Worm (Caenorhabditis elegans): ENCODE data around the gene crn-4.
A peak's percentile ranks its signal among the peaks of the same experiment; 100 is the strongest.

- TF ChIP-seq blmp-1 (tag; optimal IDR thresholded peaks at IDR 0.05) (peak; percentile 35), unc-130 (tag; optimal IDR thresholded peaks at IDR 0.05) (no peak), fkh-8 (tag; optimal IDR thresholded peaks at IDR 0.05) (no peak), tbx-2 (tag; optimal IDR thresholded peaks at IDR 0.05) (no peak), unc-62 (GFP tag; optimal IDR thresholded peaks at IDR 0.05) (no peak), ztf-4 (tag; optimal IDR thresholded peaks at IDR 0.05) (no peak), zag-1 (tag; optimal IDR thresholded peaks at IDR 0.05) (no peak), nhr-85 (tag) (no peak), ces-1 (GFP tag; optimal IDR thresholded peaks at IDR 0.05) (no peak), dpl-1 (GFP tag; optimal IDR thresholded peaks at IDR 0.05) (no peak), nhr-11 (tag; optimal IDR thresholded peaks at IDR 0.05) (no peak), lin-13 (GFP tag; optimal IDR thresholded peaks at IDR 0.05) (no peak)
These were observed 43.9 kb upstream of the crn-4 start for ce11 chrX:2301821-2302220.
